Fruit fly (Drosophila melanogaster): ENCODE measurements around the gene CG5151.
A peak's percentile ranks its signal among the peaks of the same experiment; 100 is the strongest.

CG5151 gene

dm6 chr3L:16113607-16114337 is 50.7 kb downstream of the CG5151 start (continued):
- no peak for TF ChIP-seq D (optimal IDR thresholded peaks at IDR 0.05)
- peak; percentile 58 for TF ChIP-seq D (GFP tag; optimal IDR thresholded peaks at IDR 0.05)
- peak; percentile 98 for TF ChIP-seq Ets65A (GFP tag)
- TF ChIP-seq Dad (GFP tag; optimal IDR thresholded peaks at IDR 0.05): peak; percentile 83
- TF ChIP-seq org-1 (GFP tag; optimal IDR thresholded peaks at IDR 0.05): peak; percentile 76
- peak; percentile 82 for TF ChIP-seq CG17328 (GFP tag; IDR thresholded peaks at IDR 0.05)
- TF ChIP-seq zen2 (GFP tag; IDR thresholded peaks at IDR 0.05; ENCODE audit: partially characterized antibody): no peak; the same call in 2 of the 3 replicates
- TF ChIP-seq hkb (optimal IDR thresholded peaks at IDR 0.05): no peak
- peak; percentile 90 for TF ChIP-seq hkb (GFP tag; IDR thresholded peaks at IDR 0.05)
- TF ChIP-seq CG9609 (GFP tag; optimal IDR thresholded peaks at IDR 0.05): peak; percentile 85
- peak; percentile 85 for TF ChIP-seq jumu (GFP tag; optimal IDR thresholded peaks at IDR 0.05)
- peak; percentile 83 for TF ChIP-seq zfh1 (GFP tag; IDR thresholded peaks at IDR 0.05)
- no peak; the same call in 2 of the 3 replicates for TF ChIP-seq mld (GFP tag; IDR thresholded peaks at IDR 0.05; ENCODE audit: partially characterized antibody)
- TF ChIP-seq CG34422 (GFP tag; IDR thresholded peaks at IDR 0.05): peak; percentile 76
- TF ChIP-seq Dbx (GFP tag; IDR thresholded peaks at IDR 0.05): peak; percentile 89
- TF ChIP-seq CG12942 (GFP tag; optimal IDR thresholded peaks at IDR 0.05): peak; percentile 76
- TF ChIP-seq CG1602 (GFP tag; optimal IDR thresholded peaks at IDR 0.05): peak; percentile 74
- TF ChIP-seq Ets97D (GFP tag; optimal IDR thresholded peaks at IDR 0.05): peak; percentile 92
- no peak for TF ChIP-seq Eip74EF (GFP tag; optimal IDR thresholded peaks at IDR 0.05)
- TF ChIP-seq slou (GFP tag; optimal IDR thresholded peaks at IDR 0.05): peak; percentile 32
- peak; percentile 86 for TF ChIP-seq unpg (GFP tag; optimal IDR thresholded peaks at IDR 0.05)
- TF ChIP-seq CG11696 (GFP tag; IDR thresholded peaks at IDR 0.05): peak; percentile 56
- peak; percentile 59 for TF ChIP-seq trem (tag; optimal IDR thresholded peaks at IDR 0.05)
- peak; percentile 73 for TF ChIP-seq CG14710 (tag; optimal IDR thresholded peaks at IDR 0.05)
- peak; percentile 89 for TF ChIP-seq sob (GFP tag; IDR thresholded peaks at IDR 0.05)
- 0 out of 3 replicates have a peak, but pooled peaks have one; percentile 52 for TF ChIP-seq z (GFP tag; IDR thresholded peaks at IDR 0.05)
- TF ChIP-seq CG10274 (GFP tag; optimal IDR thresholded peaks at IDR 0.05): peak; percentile 30
- no peak for TF ChIP-seq lov (optimal IDR thresholded peaks at IDR 0.05)
- 0 out of 3 replicates have a peak, but pooled peaks have one; percentile 53 for TF ChIP-seq lov (GFP tag; IDR thresholded peaks at IDR 0.05)
- TF ChIP-seq Dp (GFP tag; optimal IDR thresholded peaks at IDR 0.05): peak; percentile 51
- peak; percentile 83 for TF ChIP-seq CG9932 (GFP tag; IDR thresholded peaks at IDR 0.05)
- TF ChIP-seq Mes4 (GFP tag; optimal IDR thresholded peaks at IDR 0.05): peak; percentile 80
- TF ChIP-seq CG8089 (GFP tag; optimal IDR thresholded peaks at IDR 0.05): peak; percentile 50
- peak; percentile 71 for TF ChIP-seq al (GFP tag; IDR thresholded peaks at IDR 0.05)
- no peak for TF ChIP-seq Hey (tag; optimal IDR thresholded peaks at IDR 0.05)
- peak; percentile 13 for TF ChIP-seq stwl (tag; optimal IDR thresholded peaks at IDR 0.05)
- no peak for TF ChIP-seq Hr39 (optimal IDR thresholded peaks at IDR 0.05)
- TF ChIP-seq CG11247 (GFP tag; IDR thresholded peaks at IDR 0.05): peak; percentile 56
- peak; percentile 71 for TF ChIP-seq CG5953 (GFP tag; IDR thresholded peaks at IDR 0.05)
- TF ChIP-seq CG3847 (GFP tag; IDR thresholded peaks at IDR 0.05): peak; percentile 89
- peak; percentile 9 for TF ChIP-seq zen (tag; optimal IDR thresholded peaks at IDR 0.05)
- TF ChIP-seq Dfd (GFP tag; optimal IDR thresholded peaks at IDR 0.05): no peak
- peak; percentile 12 to 65 for TF ChIP-seq insv (GFP tag; optimal IDR thresholded peaks at IDR 0.05)
- TF ChIP-seq stc (GFP tag; IDR thresholded peaks at IDR 0.05): peak; percentile 75
- peak; percentile 79 for TF ChIP-seq CG13287 (GFP tag; IDR thresholded peaks at IDR 0.05; ENCODE audit: partially characterized antibody)
- TF ChIP-seq CHES-1-like (GFP tag; optimal IDR thresholded peaks at IDR 0.05): peak; percentile 87
- TF ChIP-seq Xrp1 (GFP tag; IDR thresholded peaks at IDR 0.05): peak; percentile 84
- no peak for TF ChIP-seq CG7839 (tag; optimal IDR thresholded peaks at IDR 0.05)
- no peak for TF ChIP-seq CG1529 (GFP tag; optimal IDR thresholded peaks at IDR 0.05)
- no peak for TF ChIP-seq aop (GFP tag; IDR thresholded peaks at IDR 0.05)
- TF ChIP-seq Ssrp (tag; optimal IDR thresholded peaks at IDR 0.05): peak; percentile 75
